Fruit fly (Drosophila melanogaster) whole organism, embryonic: ENCODE results near the gene CG17717.

Experiments
- Aef1 ChIP-seq: fragments of 200-800 bp; sonication (Bioruptor generic); IDR thresholded peaks from 3 replicates; pipeline ENCODE4 v1.3.6; 2022; ENCODE audit warnings: missing biosample characterization, missing genetic modification characterization
- Bgb ChIP-seq: fragments of 200-800 bp; sonication (Bioruptor generic); IDR thresholded peaks from 2 replicates; pipeline ENCODE4 v1.3.6; 2022; ENCODE audit warnings: missing biosample characterization, missing genetic modification characterization; ENCODE audit not compliant: partially characterized antibody
- CG10431 ChIP-seq: fragments of 200-800 bp; sonication (Bioruptor generic); optimal IDR thresholded peaks from 3 replicates; lab custom pipeline; 2018; ENCODE audit warnings: missing biosample characterization, mild to moderate bottlenecking, missing genetic modification characterization
- CG11398 ChIP-seq: fragments of 200-800 bp; sonication (Bioruptor generic); optimal IDR thresholded peaks from 2 replicates; lab custom pipeline; 2016; ENCODE audit warnings: missing biosample characterization, missing genetic modification characterization
- CG12155 ChIP-seq: fragments of 200-800 bp; sonication (Bioruptor generic); optimal IDR thresholded peaks from 3 replicates; lab custom pipeline; 2016; ENCODE audit warnings: missing biosample characterization, missing genetic modification characterization
- CG15601 ChIP-seq: fragments of 200-800 bp; sonication (Bioruptor generic); optimal IDR thresholded peaks from 3 replicates; lab custom pipeline; 2019; ENCODE audit warnings: missing biosample characterization, mild to moderate bottlenecking, missing genetic modification characterization, moderate library complexity
- CG15696 ChIP-seq: fragments of 200-800 bp; sonication (Bioruptor generic); optimal IDR thresholded peaks from 2 replicates; lab custom pipeline; 2019; ENCODE audit warnings: missing biosample characterization, mild to moderate bottlenecking, missing genetic modification characterization, moderate library complexity
- CG17186 ChIP-seq: fragments of 200-800 bp; sonication (Bioruptor generic); optimal IDR thresholded peaks from 3 replicates; lab custom pipeline; 2017; ENCODE audit warnings: missing biosample characterization, missing genetic modification reagents, missing genetic modification characterization
- CG18476 ChIP-seq: fragments of 200-800 bp; sonication (Bioruptor generic); optimal IDR thresholded peaks from 2 replicates; lab custom pipeline; 2016; ENCODE audit warnings: missing biosample characterization, mild to moderate bottlenecking, missing genetic modification characterization
- CG31441 ChIP-seq: fragments of 200-800 bp; sonication (Bioruptor generic); IDR thresholded peaks from 2 replicates; pipeline ENCODE4 v1.3.6; 2022; ENCODE audit warnings: missing biosample characterization, missing genetic modification characterization
- CG3407 ChIP-seq: fragments of 200-800 bp; sonication (Bioruptor generic); optimal IDR thresholded peaks from 2 replicates; lab custom pipeline; 2018; ENCODE audit warnings: missing biosample characterization, mild to moderate bottlenecking, missing genetic modification characterization
- CG4730 ChIP-seq: fragments of 200-800 bp; sonication (Bioruptor generic); IDR thresholded peaks from 2 replicates; pipeline ENCODE4 v1.3.6; 2022; ENCODE audit warnings: missing biosample characterization, missing genetic modification characterization
- CG5953 ChIP-seq: fragments of 200-800 bp; sonication (Bioruptor generic); IDR thresholded peaks from 2 replicates; pipeline ENCODE4 v1.3.6; 2022; ENCODE audit warnings: missing biosample characterization, missing genetic modification characterization
- CG6654 ChIP-seq: fragments of 200-800 bp; sonication (Bioruptor generic); optimal IDR thresholded peaks from 2 replicates; lab custom pipeline; 2017; ENCODE audit warnings: missing biosample characterization, mild to moderate bottlenecking, missing genetic modification characterization
- CG6813 ChIP-seq: fragments of 200-800 bp; sonication (Bioruptor generic); optimal IDR thresholded peaks from 2 replicates; lab custom pipeline; 2017; ENCODE audit warnings: missing biosample characterization, missing genetic modification characterization, mild to moderate bottlenecking, moderate library complexity, missing genetic modification reagents
- CG7372 ChIP-seq: fragments of 200-800 bp; sonication (Bioruptor generic); IDR thresholded peaks from 2 replicates; pipeline ENCODE4 v1.3.6; 2022; ENCODE audit warnings: missing biosample characterization, missing genetic modification characterization
- CG7556 ChIP-seq: fragments of 200-800 bp; sonication (Bioruptor generic); optimal IDR thresholded peaks from 2 replicates; lab custom pipeline; 2017; ENCODE audit warnings: missing biosample characterization, mild to moderate bottlenecking, missing genetic modification characterization
- CG7987 ChIP-seq: fragments of 200-800 bp; sonication (Bioruptor generic); optimal IDR thresholded peaks from 2 replicates; lab custom pipeline; 2018; ENCODE audit warnings: missing biosample characterization, mild to moderate bottlenecking, missing genetic modification characterization, moderate library complexity
- CG8290 ChIP-seq, 3 experiments: fragments of 200-800 bp; sonication (Bioruptor generic); optimal IDR thresholded peaks; 2 replicates each; lab custom pipeline; 2016 to 2019; ENCODE audit warnings: missing biosample characterization in 3 of 3, missing genetic modification characterization in 3 of 3, mild to moderate bottlenecking in 2 of 3, moderate library complexity in 1 of 3
- CG9817 ChIP-seq: fragments of 200-800 bp; sonication (Bioruptor generic); optimal IDR thresholded peaks from 2 replicates; lab custom pipeline; 2018; ENCODE audit warnings: missing biosample characterization, mild to moderate bottlenecking, missing genetic modification characterization, moderate library complexity
- CTCF ChIP-seq: fragments of 200-800 bp; sonication (Bioruptor generic); optimal IDR thresholded peaks from 2 replicates; lab custom pipeline; 2017; ENCODE audit warnings: missing biosample characterization, mild to moderate bottlenecking, missing genetic modification characterization, moderate library complexity
- CrebB ChIP-seq: fragments of 200-800 bp; sonication (Bioruptor generic); optimal IDR thresholded peaks from 3 replicates; lab custom pipeline; 2018; ENCODE audit warnings: missing biosample characterization, mild to moderate bottlenecking, missing genetic modification characterization
- D ChIP-seq, 2 experiments: fragments of 200-800 bp in 1 of 2; fragments of >200 bp in 1 of 2; sonication (Bioruptor generic) in 1 of 2; optimal IDR thresholded peaks; 2 replicates in 1 of 2; 3 replicates in 1 of 2; lab custom pipeline; 2017; ENCODE audit warnings: mild to moderate bottlenecking in 1 of 2, missing biosample characterization in 1 of 2, missing genetic modification characterization in 1 of 2, missing genetic modification reagents in 1 of 2
- Dfd ChIP-seq, 2 experiments: fragments of >200 bp; optimal IDR thresholded peaks; 2 replicates each; lab custom pipeline; 2017; ENCODE audit warnings: missing biosample characterization in 2 of 2, missing genetic modification characterization in 2 of 2
- Ets65A ChIP-seq: fragments of 200-800 bp; sonication (Bioruptor generic); peaks from one replicate; lab custom pipeline; 2016; ENCODE audit warnings: missing biosample characterization, missing genetic modification characterization
- GATAe ChIP-seq: fragments of 200-800 bp; sonication (Bioruptor generic); conservative IDR thresholded peaks from 2 replicates; pipeline ENCODE4 v1.3.6; 2022; ENCODE audit warnings: missing biosample characterization, missing genetic modification characterization
- H15 ChIP-seq: fragments of 200-800 bp; sonication (Bioruptor generic); IDR thresholded peaks from 3 replicates; pipeline ENCODE4 v1.3.6; 2022; ENCODE audit warnings: missing biosample characterization, missing genetic modification characterization
- Hand ChIP-seq: fragments of 200-800 bp; sonication (Bioruptor generic); optimal IDR thresholded peaks from 2 replicates; lab custom pipeline; 2017; ENCODE audit warnings: mild to moderate bottlenecking, missing biosample characterization, missing genetic modification reagents, missing genetic modification characterization
- Lpt ChIP-seq: fragments of >200 bp; optimal IDR thresholded peaks from 2 replicates; lab custom pipeline; 2018; ENCODE audit warnings: missing biosample characterization, missing genetic modification characterization
- MTF-1 ChIP-seq: fragments of 200-800 bp; sonication (Bioruptor generic); optimal IDR thresholded peaks from 2 replicates; lab custom pipeline; 2018; ENCODE audit warnings: missing biosample characterization, mild to moderate bottlenecking, missing genetic modification characterization, borderline replicate concordance
- Max ChIP-seq: fragments of 200-800 bp; sonication (Bioruptor generic); optimal IDR thresholded peaks from 2 replicates; lab custom pipeline; 2016; ENCODE audit warnings: missing biosample characterization, mild to moderate bottlenecking, missing genetic modification characterization
- NK7.1 ChIP-seq: fragments of 200-800 bp; sonication (Bioruptor generic); optimal IDR thresholded peaks from 3 replicates; lab custom pipeline; 2016; ENCODE audit warnings: missing biosample characterization, missing genetic modification characterization
- Ravus ChIP-seq: fragments of 200-800 bp; sonication (Bioruptor generic); IDR thresholded peaks from 2 replicates; pipeline ENCODE4 v1.3.6; 2022; ENCODE audit warnings: missing biosample characterization, missing genetic modification characterization
- Rx ChIP-seq: fragments of 200-800 bp; sonication (Bioruptor generic); IDR thresholded peaks from 2 replicates; pipeline ENCODE4 v1.3.6; 2022; ENCODE audit warnings: missing biosample characterization, missing genetic modification characterization
- Side ChIP-seq: fragments of 200-800 bp; sonication (Bioruptor generic); optimal IDR thresholded peaks from 2 replicates; lab custom pipeline; 2016; ENCODE audit warnings: missing biosample characterization, missing genetic modification characterization
- Stat92E ChIP-seq, 3 experiments: fragments of >200 bp in 2 of 3; fragments of 200-800 bp in 1 of 3; sonication (Bioruptor generic) in 1 of 3; optimal IDR thresholded peaks; 2 replicates each; lab custom pipeline; 2017 to 2019; ENCODE audit warnings: missing biosample characterization in 3 of 3, missing genetic modification characterization in 3 of 3, mild to moderate bottlenecking in 1 of 3, moderate library complexity in 1 of 3
- cas ChIP-seq: fragments of 200-800 bp; sonication (Bioruptor generic); IDR thresholded peaks from 2 replicates; pipeline ENCODE4 v1.3.6; 2022; ENCODE audit warnings: missing biosample characterization, missing genetic modification characterization
- dmrt99B ChIP-seq: fragments of 200-800 bp; sonication (Bioruptor generic); optimal IDR thresholded peaks from 2 replicates; lab custom pipeline; 2018; ENCODE audit warnings: missing biosample characterization, mild to moderate bottlenecking, missing genetic modification characterization, moderate library complexity
- dysf ChIP-seq: fragments of 200-800 bp; sonication (Bioruptor generic); IDR thresholded peaks from 3 replicates; pipeline ENCODE4 v1.3.6; 2022; ENCODE audit warnings: missing biosample characterization, missing genetic modification characterization
- fd64A ChIP-seq: fragments of 200-800 bp; sonication (Bioruptor generic); optimal IDR thresholded peaks from 3 replicates; lab custom pipeline; 2018; ENCODE audit warnings: missing biosample characterization, mild to moderate bottlenecking, missing genetic modification characterization
- gem ChIP-seq: fragments of 200-800 bp; sonication (Bioruptor generic); optimal IDR thresholded peaks from 2 replicates; lab custom pipeline; 2019; ENCODE audit warnings: missing biosample characterization, mild to moderate bottlenecking, missing genetic modification characterization, moderate library complexity
- hth ChIP-seq: fragments of >200 bp; optimal IDR thresholded peaks from 2 replicates; lab custom pipeline; 2017; ENCODE audit warnings: inconsistent platforms
- inv ChIP-seq: fragments of 200-800 bp; sonication (Bioruptor generic); IDR thresholded peaks from 2 replicates; pipeline ENCODE4 v1.3.6; 2022; ENCODE audit warnings: missing biosample characterization, missing genetic modification characterization; ENCODE audit not compliant: partially characterized antibody
- lilli ChIP-seq: fragments of 200-800 bp; sonication (Bioruptor generic); optimal IDR thresholded peaks from 3 replicates; lab custom pipeline; 2016; ENCODE audit warnings: missing biosample characterization, missing genetic modification characterization
- odd ChIP-seq: fragments of 200-800 bp; sonication (Bioruptor generic); optimal IDR thresholded peaks from 2 replicates; lab custom pipeline; 2017; ENCODE audit warnings: missing biosample characterization, mild to moderate bottlenecking, missing genetic modification characterization
- prd ChIP-seq, 3 experiments: fragments of >200 bp in 2 of 3; fragments of 200-800 bp in 1 of 3; sonication (Bioruptor generic) in 1 of 3; optimal IDR thresholded peaks in 2 of 3; IDR thresholded peaks in 1 of 3; 2 replicates in 2 of 3; 3 replicates in 1 of 3; pipeline versions ENCODE4 v1.3.6 to Lab custom; 2017 to 2022; ENCODE audit warnings: missing biosample characterization in 1 of 3, missing genetic modification characterization in 1 of 3
- row ChIP-seq: fragments of 200-800 bp; sonication (Bioruptor generic); IDR thresholded peaks from 3 replicates; pipeline ENCODE4 v1.3.6; 2022; ENCODE audit warnings: missing biosample characterization, missing genetic modification characterization
- sr ChIP-seq: fragments of 200-800 bp; sonication (Bioruptor generic); IDR thresholded peaks from 3 replicates; pipeline ENCODE4 v1.3.6; 2022; ENCODE audit warnings: missing biosample characterization, missing genetic modification characterization
- tna ChIP-seq: fragments of 200-800 bp; sonication (Bioruptor generic); IDR thresholded peaks from 2 replicates; pipeline ENCODE4 v1.3.6; 2022; ENCODE audit warnings: missing biosample characterization, missing genetic modification characterization; ENCODE audit not compliant: partially characterized antibody
- ttk ChIP-seq: fragments of 200-800 bp; sonication (Bioruptor generic); IDR thresholded peaks from 2 replicates; pipeline ENCODE4 v2.1.2; 2022; ENCODE audit warnings: missing biosample characterization, missing genetic modification characterization

The CG17717 gene

dm6 chrX:6599233-6599632 is 10.1 kb downstream of the CG17717 start (continued):
- TF ChIP-seq Rx (GFP tag; lab: Robert Waterston, UW) (peak; percentile 98), sr (GFP tag; lab: Robert Waterston, UW) (peak; percentile 94), CG5953 (GFP tag; lab: Robert Waterston, UW) (peak; percentile 63), Ravus (GFP tag; lab: Robert Waterston, UW) (peak; percentile 93), Bgb (GFP tag; lab: Robert Waterston, UW) (peak; percentile 53; the same call in 1 of the 2 replicates), CG17186 (GFP tag; lab: Kevin White, UChicago) (peak; percentile 36), CG4730 (peak; percentile 97), CG7556 (no peak), ttk (peak; percentile 98), CG18476 (GFP tag; lab: Kevin White, UChicago) (peak; percentile 94), tna (GFP tag; lab: Robert Waterston, UW) (no peak), hth (lab: Kevin White, UChicago) (no peak), CG15601 (tag; lab: Kevin White, UChicago) (no peak), CG31441 (peak; percentile 82), inv (GFP tag; lab: Robert Waterston, UW) (no peak), Aef1 (GFP tag; lab: Robert Waterston, UW) (peak; percentile 99), CG11398 (GFP tag; lab: Kevin White, UChicago) (peak; percentile 69), lilli (GFP tag; lab: Kevin White, UChicago) (peak; percentile 95), CTCF (peak; percentile 45), cas (GFP tag; lab: Robert Waterston, UW) (peak; percentile 95), CG9817 (tag; lab: Kevin White, UChicago) (no peak), Ets65A (GFP tag; lab: Kevin White, UChicago) (peak; percentile 95), NK7.1 (GFP tag; lab: Kevin White, UChicago) (peak; percentile 83), CG7987 (GFP tag; lab: Kevin White, UChicago) (peak; percentile 85), CG8290 (GFP tag; optimal IDR thresholded peaks at IDR 0.05; lab: Kevin White, UChicago) (peak; percentile 13), CG8290 (tag; optimal IDR thresholded peaks at IDR 0.05; lab: Kevin White, UChicago) (peak in 1 of 2 experiments; percentile 66), CG15696 (peak; percentile 61), dmrt99B (tag; lab: Kevin White, UChicago) (peak; percentile 91), Hand (GFP tag; lab: Kevin White, UChicago) (no peak), D (optimal IDR thresholded peaks at IDR 0.05; lab: Kevin White, UChicago) (no peak), D (GFP tag; optimal IDR thresholded peaks at IDR 0.05; lab: Kevin White, UChicago) (peak; percentile 68), Stat92E (GFP tag; optimal IDR thresholded peaks at IDR 0.05; lab: Kevin White, UChicago) (peak in 1 of 3 experiments; percentile 20), H15 (GFP tag; lab: Robert Waterston, UW) (peak; percentile 84), CG3407 (GFP tag; lab: Kevin White, UChicago) (no peak), Dfd (GFP tag; optimal IDR thresholded peaks at IDR 0.05; lab: Kevin White, UChicago) (no peak), MTF-1 (GFP tag; lab: Kevin White, UChicago) (peak; percentile 74), prd (optimal IDR thresholded peaks at IDR 0.05; lab: Kevin White, UChicago) (no peak), prd (GFP tag; IDR thresholded peaks at IDR 0.05; lab: Robert Waterston, UW) (peak; percentile 99), CrebB (no peak), fd64A (peak; percentile 15), Max (GFP tag; lab: Kevin White, UChicago) (peak; percentile 89), odd (no peak), Side (GFP tag; lab: Kevin White, UChicago) (peak; percentile 90), Lpt (no peak), row (GFP tag; lab: Robert Waterston, UW) (peak; percentile 87), CG10431 (no peak), CG7372 (GFP tag; lab: Robert Waterston, UW) (peak; percentile 98), gem (no peak), dysf (GFP tag; lab: Robert Waterston, UW) (peak; percentile 94), GATAe (GFP tag; lab: Robert Waterston, UW) (peak; percentile 86), CG6813 (GFP tag; lab: Kevin White, UChicago) (peak; percentile 71), CG12155 (GFP tag; lab: Kevin White, UChicago) (peak; percentile 91), CG6654 (GFP tag; lab: Kevin White, UChicago) (peak; percentile 43)
